Worm (Caenorhabditis elegans) whole organism, L4 larva: ENCODE measurements around the gene ztf-14.

Source experiments
- D1046.2 ChIP-seq: fragments of 200-800 bp; sonication (Bioruptor generic); IDR thresholded peaks from 2 replicates; pipeline ENCODE4 v1.3.6; 2022; ENCODE audit warnings: missing genetic modification characterization, missing compliant biosample characterization
- F10B5.3 ChIP-seq: sonication (generic microtip); optimal IDR thresholded peaks from 2 replicates; lab custom pipeline; 2016; ENCODE audit warnings: mild to moderate bottlenecking, missing genetic modification characterization, missing compliant biosample characterization
- F37D6.2 ChIP-seq: sonication (generic microtip); optimal IDR thresholded peaks from 2 replicates; lab custom pipeline; 2016; ENCODE audit warnings: mild to moderate bottlenecking, missing genetic modification characterization, missing compliant biosample characterization
- F44E2.7 ChIP-seq: fragments of 200-800 bp; sonication (Bioruptor generic); IDR thresholded peaks from 2 replicates; pipeline ENCODE4 v2.1.2; 2022; ENCODE audit warnings: missing genetic modification characterization, missing compliant biosample characterization
- F49E8.2 ChIP-seq: sonication (generic microtip); optimal IDR thresholded peaks from 2 replicates; lab custom pipeline; 2016; ENCODE audit warnings: missing compliant biosample characterization, mild to moderate bottlenecking, missing genetic modification characterization, borderline replicate concordance
- T20F7.1 ChIP-seq: fragments of 200-800 bp; sonication (Bioruptor generic); optimal IDR thresholded peaks from 2 replicates; lab custom pipeline; 2018; ENCODE audit warnings: mild to moderate bottlenecking, missing genetic modification characterization, missing compliant biosample characterization
- Y48G9A.11 ChIP-seq: fragments of 200-800 bp; sonication (Bioruptor generic); IDR thresholded peaks from 2 replicates; pipeline ENCODE4 v1.3.6; 2022; ENCODE audit warnings: missing genetic modification reagents, missing genetic modification characterization, missing compliant biosample characterization
- aha-1 ChIP-seq: fragments of 150-350 bp; peaks from one replicate; lab custom pipeline; 2014; ENCODE audit warnings: missing biosample characterization, missing genetic modification characterization
- aly-2 ChIP-seq: sonication (generic microtip); optimal IDR thresholded peaks from 2 replicates; lab custom pipeline; 2018; ENCODE audit warnings: missing biosample characterization, missing genetic modification characterization
- arid-1 ChIP-seq: fragments of 200-800 bp; sonication (Bioruptor generic); conservative IDR thresholded peaks from 2 replicates; pipeline ENCODE4 v1.3.6; 2022; ENCODE audit warnings: missing genetic modification reagents, missing genetic modification characterization, missing compliant biosample characterization
- ceh-28 ChIP-seq: fragments of 150-350 bp; optimal IDR thresholded peaks from 2 replicates; lab custom pipeline; 2014; ENCODE audit warnings: missing biosample characterization, missing genetic modification reagents, missing genetic modification characterization
- ceh-44 ChIP-seq: fragments of 200-800 bp; sonication (Bioruptor generic); IDR thresholded peaks from 2 replicates; pipeline ENCODE4 v1.3.6; 2022; ENCODE audit warnings: missing genetic modification reagents, missing genetic modification characterization, missing compliant biosample characterization
- ctbp-1 ChIP-seq: fragments of 200-800 bp; sonication (Bioruptor generic); IDR thresholded peaks from 2 replicates; pipeline ENCODE4 v1.3.6; 2022; ENCODE audit warnings: missing genetic modification reagents, missing genetic modification characterization, missing compliant biosample characterization
- daf-12 ChIP-seq: fragments of 150-350 bp; optimal IDR thresholded peaks from 2 replicates; lab custom pipeline; 2014; ENCODE audit warnings: missing biosample characterization, missing genetic modification reagents, missing genetic modification characterization
- daf-19 ChIP-seq: fragments of 200-800 bp; sonication (Bioruptor generic); conservative IDR thresholded peaks from 2 replicates; pipeline ENCODE4 v1.3.6; 2022; ENCODE audit warnings: missing genetic modification characterization, missing compliant biosample characterization
- daf-8 ChIP-seq: fragments of 200-800 bp; sonication (Bioruptor generic); IDR thresholded peaks from 2 replicates; pipeline ENCODE4 v1.3.6; 2022; ENCODE audit warnings: missing genetic modification characterization, missing compliant biosample characterization
- dmd-6 ChIP-seq: fragments of 200-800 bp; sonication (Bioruptor generic); IDR thresholded peaks from 2 replicates; pipeline ENCODE4 v1.3.6; 2022; ENCODE audit warnings: missing genetic modification reagents, missing genetic modification characterization, missing compliant biosample characterization
- dmd-8 ChIP-seq: fragments of 200-800 bp; sonication (Bioruptor generic); IDR thresholded peaks from 2 replicates; pipeline ENCODE4 v1.3.6; 2022; ENCODE audit warnings: missing genetic modification characterization, missing compliant biosample characterization
- dpl-1 ChIP-seq: fragments of 150-350 bp; optimal IDR thresholded peaks from 2 replicates; lab custom pipeline; 2014; ENCODE audit warnings: missing biosample characterization, missing genetic modification reagents, missing genetic modification characterization
- dve-1 ChIP-seq: sonication (generic microtip); optimal IDR thresholded peaks from 2 replicates; lab custom pipeline; 2017; ENCODE audit warnings: antibody characterized with exemption, mild to moderate bottlenecking, missing genetic modification characterization, missing compliant biosample characterization; ENCODE audit not compliant: insufficient read depth
- egl-43 ChIP-seq: fragments of 200-800 bp; sonication (Bioruptor generic); IDR thresholded peaks from 2 replicates; pipeline ENCODE4 v1.3.6; 2022; ENCODE audit warnings: missing genetic modification reagents, missing genetic modification characterization, missing compliant biosample characterization
- gei-8 ChIP-seq: fragments of 200-800 bp; sonication (Bioruptor generic); optimal IDR thresholded peaks from 2 replicates; lab custom pipeline; 2018; ENCODE audit warnings: mild to moderate bottlenecking, missing genetic modification characterization, missing compliant biosample characterization
- lin-1 ChIP-seq: fragments of 200-800 bp; sonication (Bioruptor generic); IDR thresholded peaks from 2 replicates; pipeline ENCODE4 v1.3.6; 2022; ENCODE audit warnings: missing genetic modification reagents, missing genetic modification characterization, missing compliant biosample characterization
- lin-29 ChIP-seq: fragments of 200-800 bp; sonication (Bioruptor generic); IDR thresholded peaks from 2 replicates; pipeline ENCODE4 v1.3.6; 2022; ENCODE audit warnings: missing genetic modification reagents, missing genetic modification characterization, missing compliant biosample characterization
- lin-39 ChIP-seq: fragments of 150-350 bp; optimal IDR thresholded peaks from 2 replicates; lab custom pipeline; 2014; ENCODE audit warnings: missing biosample characterization, missing genetic modification reagents, missing genetic modification characterization
- lir-3 ChIP-seq: sonication (generic microtip); optimal IDR thresholded peaks from 2 replicates; lab custom pipeline; 2016; ENCODE audit warnings: mild to moderate bottlenecking, missing genetic modification characterization, missing compliant biosample characterization
- mes-2 ChIP-seq: sonication (generic microtip); optimal IDR thresholded peaks from 2 replicates; lab custom pipeline; 2016; ENCODE audit warnings: missing genotype, mild to moderate bottlenecking, missing genetic modification characterization, missing compliant biosample characterization; ENCODE audit not compliant: poor library complexity, severe bottlenecking
- mxl-3 ChIP-seq: fragments of 200-800 bp; sonication (Bioruptor generic); optimal IDR thresholded peaks from 2 replicates; lab custom pipeline; 2018; ENCODE audit warnings: mild to moderate bottlenecking, missing genetic modification characterization, missing compliant biosample characterization
- nhr-10 ChIP-seq: fragments of 150-350 bp; optimal IDR thresholded peaks from 2 replicates; lab custom pipeline; 2014; ENCODE audit warnings: missing biosample characterization, missing genetic modification characterization
- nhr-102 ChIP-seq: sonication (generic microtip); optimal IDR thresholded peaks from 2 replicates; lab custom pipeline; 2016; ENCODE audit warnings: mild to moderate bottlenecking, missing genetic modification characterization, moderate library complexity, missing compliant biosample characterization
- nhr-25 ChIP-seq: sonication (generic microtip); optimal IDR thresholded peaks from 2 replicates; lab custom pipeline; 2017; ENCODE audit warnings: missing genetic modification characterization, mild to moderate bottlenecking, missing compliant biosample characterization, antibody characterized with exemption, moderate library complexity, borderline replicate concordance; ENCODE audit not compliant: insufficient read depth
- nhr-41 ChIP-seq: fragments of 200-800 bp; sonication (Bioruptor generic); IDR thresholded peaks from 2 replicates; pipeline ENCODE4 v1.3.6; 2022; ENCODE audit warnings: missing genetic modification reagents, missing genetic modification characterization, missing compliant biosample characterization
- nhr-42 ChIP-seq: fragments of 200-800 bp; sonication (Bioruptor generic); IDR thresholded peaks from 2 replicates; pipeline ENCODE4 v1.3.6; 2022; ENCODE audit warnings: missing genetic modification characterization, missing compliant biosample characterization
- nhr-77 ChIP-seq: fragments of 150-350 bp; optimal IDR thresholded peaks from 2 replicates; lab custom pipeline; 2014; ENCODE audit warnings: missing biosample characterization, missing genetic modification characterization
- pha-4 ChIP-seq, 2 experiments: fragments of 150-350 bp in 1 of 2; fragments of 200-800 bp in 1 of 2; sonication (Bioruptor generic) in 1 of 2; IDR thresholded peaks in 1 of 2; optimal IDR thresholded peaks in 1 of 2; 2 replicates each; pipeline versions ENCODE4 v1.3.6 to Lab custom; 2014 to 2022; ENCODE audit warnings: missing genetic modification characterization in 2 of 2, missing genetic modification reagents in 2 of 2, missing biosample characterization in 1 of 2, missing compliant biosample characterization in 1 of 2
- rbr-2 ChIP-seq: sonication (generic microtip); optimal IDR thresholded peaks from 2 replicates; lab custom pipeline; 2016; ENCODE audit warnings: missing genotype, missing genetic modification characterization, missing compliant biosample characterization
- saeg-2 ChIP-seq: fragments of 200-800 bp; sonication (Bioruptor generic); IDR thresholded peaks from 2 replicates; pipeline ENCODE4 v1.3.6; 2022; ENCODE audit warnings: missing genetic modification reagents, missing genetic modification characterization, missing compliant biosample characterization
- sdz-12 ChIP-seq: fragments of 200-800 bp; sonication (Bioruptor generic); optimal IDR thresholded peaks from 2 replicates; lab custom pipeline; 2018; ENCODE audit warnings: mild to moderate bottlenecking, missing genetic modification characterization, missing compliant biosample characterization
- snpc-1.2 ChIP-seq: fragments of 200-800 bp; sonication (Bioruptor generic); IDR thresholded peaks from 2 replicates; pipeline ENCODE4 v1.3.6; 2022; ENCODE audit warnings: missing genetic modification reagents, missing genetic modification characterization, missing compliant biosample characterization
- snpc-4 ChIP-seq: fragments of 150-350 bp; optimal IDR thresholded peaks from 2 replicates; lab custom pipeline; 2014; ENCODE audit warnings: missing biosample characterization, missing genetic modification characterization
- tag-97 ChIP-seq: fragments of 200-800 bp; sonication (Bioruptor generic); IDR thresholded peaks from 2 replicates; pipeline ENCODE4 v1.3.6; 2022; ENCODE audit warnings: missing genetic modification characterization, missing compliant biosample characterization
- tra-1 ChIP-seq: fragments of 200-800 bp; sonication (Bioruptor generic); IDR thresholded peaks from 2 replicates; pipeline ENCODE4 v1.3.6; 2022; ENCODE audit warnings: missing genetic modification reagents, missing genetic modification characterization, missing compliant biosample characterization
- unc-130 ChIP-seq: sonication (generic microtip); optimal IDR thresholded peaks from 2 replicates; lab custom pipeline; 2016; ENCODE audit warnings: missing genetic modification reagents, missing genetic modification characterization, missing compliant biosample characterization
- unc-62 ChIP-seq, 3 experiments: fragments of 150-350 bp in 1 of 3; sonication (generic microtip); optimal IDR thresholded peaks in 2 of 3; peaks in 1 of 3; 1 replicate in 1 of 3; 2 replicates in 2 of 3; lab custom pipeline; 2014 to 2017; ENCODE audit warnings: missing biosample characterization in 3 of 3, missing genetic modification characterization in 3 of 3, missing genetic modification reagents in 3 of 3, missing genotype in 1 of 3
- zfp-3 ChIP-seq: fragments of 200-800 bp; sonication (Bioruptor generic); conservative IDR thresholded peaks from 2 replicates; pipeline ENCODE4 v1.3.6; 2022; ENCODE audit warnings: missing genetic modification reagents, missing genetic modification characterization, missing compliant biosample characterization
- zip-2 ChIP-seq: fragments of 150-350 bp; optimal IDR thresholded peaks from 2 replicates; lab custom pipeline; 2014; ENCODE audit warnings: missing biosample characterization, missing genetic modification characterization
- ztf-7 ChIP-seq: fragments of 150-350 bp; optimal IDR thresholded peaks from 2 replicates; lab custom pipeline; 2014; ENCODE audit warnings: missing biosample characterization, missing genetic modification characterization

Gene ztf-14

DNA sequence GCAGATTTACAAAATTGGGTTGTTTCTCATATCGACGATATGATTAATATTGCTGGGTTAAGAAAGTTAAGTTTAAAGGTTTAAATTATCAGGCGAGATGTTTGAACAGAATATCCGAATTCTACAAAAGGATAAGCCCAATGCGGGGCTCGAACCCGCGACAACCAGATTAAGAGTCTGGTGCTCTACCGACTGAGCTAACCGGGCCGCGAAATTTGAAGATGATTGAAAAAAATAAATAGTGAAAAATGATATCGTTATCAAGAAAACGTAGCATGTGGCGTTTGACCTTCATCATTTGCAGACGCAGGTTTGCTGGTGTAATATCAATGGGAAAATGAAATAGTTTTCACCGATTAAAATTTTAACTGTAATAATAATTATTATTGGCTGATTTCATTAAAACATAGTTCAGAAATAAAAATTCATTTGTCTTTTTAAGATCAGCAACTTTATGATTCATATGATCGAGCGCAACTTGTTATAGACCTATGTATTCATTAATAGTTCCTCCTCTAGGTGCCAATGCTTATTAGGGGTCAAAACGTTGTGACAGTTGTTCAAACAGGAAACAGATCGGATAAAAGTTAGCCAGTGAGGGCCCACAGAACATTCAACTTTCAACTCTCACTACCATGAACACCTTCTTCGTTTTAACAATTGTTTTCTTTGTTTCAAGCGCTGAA lies 17.0 kb upstream of the ztf-14 start, which contains the start of gene M163.11 (continued):
- TF ChIP-seq lin-1 = peak; percentile 72; the same call in 1 of the 2 replicates
- TF ChIP-seq saeg-2 (GFP tag; lab: Robert Waterston, UW) = 0 out of 2 replicates have a peak, but pooled peaks have one; percentile 62
- TF ChIP-seq F44E2.7 (GFP tag; lab: Robert Waterston, UW) = 0 out of 2 replicates have a peak, but pooled peaks have one; percentile 62
- TF ChIP-seq zip-2 (tag; lab: Kevin White, UChicago) = peak; percentile 61
- peak; percentile 39 for TF ChIP-seq dve-1 (tag; lab: Kevin White, UChicago)
- peak; percentile 82 for TF ChIP-seq pha-4 (GFP tag; IDR thresholded peaks at IDR 0.05; lab: Robert Waterston, UW)
- no peak for TF ChIP-seq pha-4 (tag; optimal IDR thresholded peaks at IDR 0.05; lab: Kevin White, UChicago)
- TF ChIP-seq snpc-1.2 = peak; percentile 77
- TF ChIP-seq ctbp-1 = peak; percentile 64
- TF ChIP-seq nhr-102 = no peak
- TF ChIP-seq arid-1 (GFP tag; lab: Robert Waterston, UW) = peak; percentile 72; the same call in 1 of the 2 replicates
- peak; percentile 26; the same call in 1 of the 2 replicates for TF ChIP-seq ceh-44
- TF ChIP-seq ztf-7 (tag; lab: Kevin White, UChicago) = peak; percentile 2
- TF ChIP-seq rbr-2 (tag; lab: Kevin White, UChicago) = no peak
- 0 out of 2 replicates have a peak, but pooled peaks have one; percentile 21 for TF ChIP-seq daf-19 (GFP tag; lab: Robert Waterston, UW)
- peak; percentile 80 for TF ChIP-seq dmd-8 (GFP tag; lab: Robert Waterston, UW)
- peak; percentile 30 for TF ChIP-seq nhr-25
- TF ChIP-seq nhr-77 (tag; lab: Kevin White, UChicago) = no peak
- peak; percentile 92 for TF ChIP-seq egl-43 (GFP tag; lab: Robert Waterston, UW)
- TF ChIP-seq F49E8.2 (tag; lab: Kevin White, UChicago) = peak; percentile 38
- TF ChIP-seq dmd-6 (GFP tag; lab: Robert Waterston, UW) = peak; percentile 59
- peak; percentile 77; the same call in 1 of the 2 replicates for TF ChIP-seq zfp-3
- no peak for TF ChIP-seq aly-2 (tag; lab: Kevin White, UChicago)
- no peak for TF ChIP-seq lir-3
- TF ChIP-seq mes-2 (tag; lab: Kevin White, UChicago) = peak; percentile 68
- TF ChIP-seq gei-8 (GFP tag; lab: Kevin White, UChicago) = peak; percentile 23
- TF ChIP-seq snpc-4 (tag; lab: Kevin White, UChicago) = no peak
- TF ChIP-seq Y48G9A.11 (GFP tag; lab: Robert Waterston, UW) = peak; percentile 55
- TF ChIP-seq unc-62 (GFP tag; optimal IDR thresholded peaks at IDR 0.05 in 1 of 2; lab: Kevin White, UChicago) = peak in 1 of 2 experiments; percentile 39
- no peak for TF ChIP-seq unc-62 (tag; optimal IDR thresholded peaks at IDR 0.05; lab: Kevin White, UChicago)
- no peak for TF ChIP-seq unc-130 (GFP tag; lab: Kevin White, UChicago)
- peak; percentile 43 for TF ChIP-seq T20F7.1
- TF ChIP-seq tra-1 (GFP tag; lab: Robert Waterston, UW) = peak; percentile 74
- TF ChIP-seq nhr-10 (tag; lab: Kevin White, UChicago) = peak; percentile 19
- peak; percentile 12 for TF ChIP-seq aha-1 (tag; lab: Kevin White, UChicago)
- TF ChIP-seq lin-39 = no peak
- TF ChIP-seq F10B5.3 = no peak
- peak; percentile 74 for TF ChIP-seq nhr-42
- peak; percentile 73; the same call in 1 of the 2 replicates for TF ChIP-seq nhr-41 (GFP tag; lab: Robert Waterston, UW)

- TF ChIP-seq nhr-25 = peak; percentile 50
- peak; percentile 53 for TF ChIP-seq F37D6.2 (tag; lab: Kevin White, UChicago)
- no peak for TF ChIP-seq unc-130 (GFP tag; lab: Kevin White, UChicago)
- no peak for TF ChIP-seq daf-8 (GFP tag; lab: Robert Waterston, UW)
- TF ChIP-seq tag-97 (GFP tag; lab: Robert Waterston, UW) = no peak
- TF ChIP-seq unc-62 (GFP tag; optimal IDR thresholded peaks at IDR 0.05 in 1 of 2; lab: Kevin White, UChicago) = no peak
- no peak for TF ChIP-seq unc-62 (tag; optimal IDR thresholded peaks at IDR 0.05; lab: Kevin White, UChicago)
- peak; percentile 64 for TF ChIP-seq mxl-3 (GFP tag; lab: Kevin White, UChicago)
- TF ChIP-seq lin-29 = 0 out of 2 replicates have a peak, but pooled peaks have one; percentile 19
- TF ChIP-seq ceh-28 (tag; lab: Kevin White, UChicago) = no peak
- peak; percentile 81 for TF ChIP-seq dpl-1
- TF ChIP-seq aha-1 (tag; lab: Kevin White, UChicago) = peak; percentile 95
- TF ChIP-seq D1046.2 (GFP tag; lab: Robert Waterston, UW) = no peak
- no peak for TF ChIP-seq T20F7.1
- no peak for TF ChIP-seq aly-2 (tag; lab: Kevin White, UChicago)
- no peak for TF ChIP-seq F10B5.3
- no peak for TF ChIP-seq daf-12 (tag; lab: Kevin White, UChicago)
- TF ChIP-seq gei-8 (GFP tag; lab: Kevin White, UChicago) = no peak
- TF ChIP-seq tra-1 (GFP tag; lab: Robert Waterston, UW) = peak; percentile 61; the same call in 1 of the 2 replicates
- TF ChIP-seq sdz-12 (GFP tag; lab: Kevin White, UChicago) = no peak
Measured at ce11 chrX:14480248-14480647, 15.6 kb upstream of the ztf-14 start, which contains the start of gene gfi-3. TSS of gene gfi-3 (plus strand) at chrX:14480572.
